Worm (Caenorhabditis elegans) whole organism, L3 larva: ENCODE measurements around the gene col-157.

ENCODE experiments used
- R02D3.7 ChIP-seq: fragments of 150-350 bp; optimal IDR thresholded peaks from 2 replicates; lab custom pipeline; 2014; ENCODE audit warnings: missing biosample characterization, missing genetic modification characterization
- ZK546.5 ChIP-seq: sonication (generic microtip); optimal IDR thresholded peaks from 2 replicates; lab custom pipeline; 2017; ENCODE audit warnings: missing biosample characterization, missing genetic modification characterization
- aly-2 ChIP-seq: fragments of 150-350 bp; optimal IDR thresholded peaks from 2 replicates; lab custom pipeline; 2014; ENCODE audit warnings: missing biosample characterization, missing genetic modification characterization
- ama-1 ChIP-seq: fragments of 150-350 bp; optimal IDR thresholded peaks from 2 replicates; lab custom pipeline; 2018
- ceh-16 ChIP-seq: sonication (generic microtip); optimal IDR thresholded peaks from 2 replicates; lab custom pipeline; 2017; ENCODE audit warnings: missing biosample characterization, missing genetic modification characterization
- ceh-28 ChIP-seq: fragments of 150-350 bp; optimal IDR thresholded peaks from 2 replicates; lab custom pipeline; 2014; ENCODE audit warnings: missing biosample characterization, missing genetic modification reagents, missing genetic modification characterization
- ceh-82 ChIP-seq: fragments of 150-350 bp; optimal IDR thresholded peaks from 2 replicates; lab custom pipeline; 2014; ENCODE audit warnings: missing biosample characterization, missing genetic modification characterization
- ceh-9 ChIP-seq: sonication (generic microtip); optimal IDR thresholded peaks from 2 replicates; lab custom pipeline; 2018; ENCODE audit warnings: missing biosample characterization, missing genetic modification characterization
- daf-12 ChIP-seq: fragments of 150-350 bp; optimal IDR thresholded peaks from 2 replicates; lab custom pipeline; 2014; ENCODE audit warnings: missing biosample characterization, missing genetic modification reagents, missing genetic modification characterization
- egl-27 ChIP-seq: sonication (generic microtip); optimal IDR thresholded peaks from 4 replicates; lab custom pipeline; 2017; ENCODE audit warnings: missing biosample characterization, missing genetic modification reagents, missing genetic modification characterization
- elt-2 ChIP-seq: sonication (generic microtip); optimal IDR thresholded peaks from 2 replicates; lab custom pipeline; 2016; ENCODE audit warnings: missing genetic modification reagents, mild to moderate bottlenecking, missing genetic modification characterization, missing compliant biosample characterization
- eor-1 ChIP-seq, 2 experiments: fragments of 150-350 bp; optimal IDR thresholded peaks; 2 replicates each; lab custom pipeline; 2014 to 2018; ENCODE audit warnings: missing biosample characterization in 2 of 2, missing genetic modification characterization in 2 of 2
- fkh-10 ChIP-seq: sonication (generic microtip); optimal IDR thresholded peaks from 2 replicates; lab custom pipeline; 2017; ENCODE audit warnings: missing biosample characterization, missing genetic modification reagents, missing genetic modification characterization
- fkh-2 ChIP-seq: fragments of 150-350 bp; optimal IDR thresholded peaks from 2 replicates; lab custom pipeline; 2014; ENCODE audit warnings: missing biosample characterization, missing genetic modification reagents, missing genetic modification characterization
- fos-1 ChIP-seq: fragments of 150-350 bp; optimal IDR thresholded peaks from 2 replicates; lab custom pipeline; 2014; ENCODE audit warnings: missing biosample characterization, missing genetic modification characterization
- hmg-11 ChIP-seq: sonication (generic microtip); optimal IDR thresholded peaks from 2 replicates; lab custom pipeline; 2016; ENCODE audit warnings: missing genetic modification characterization, missing compliant biosample characterization
- jun-1 ChIP-seq: fragments of 150-350 bp; optimal IDR thresholded peaks from 2 replicates; lab custom pipeline; 2014; ENCODE audit warnings: missing biosample characterization, missing genetic modification reagents, missing genetic modification characterization
- lin-15B ChIP-seq: fragments of 150-350 bp; optimal IDR thresholded peaks from 2 replicates; lab custom pipeline; 2014; ENCODE audit warnings: missing biosample characterization, missing genetic modification characterization
- lin-39 ChIP-seq: fragments of 150-350 bp; optimal IDR thresholded peaks from 2 replicates; lab custom pipeline; 2018; ENCODE audit warnings: missing biosample characterization, missing genetic modification reagents, missing genetic modification characterization
- lsy-12 ChIP-seq: sonication (generic microtip); optimal IDR thresholded peaks from 2 replicates; lab custom pipeline; 2016; ENCODE audit warnings: mild to moderate bottlenecking, missing genetic modification characterization, missing compliant biosample characterization
- mdl-1 ChIP-seq: fragments of 150-350 bp; optimal IDR thresholded peaks from 2 replicates; lab custom pipeline; 2014; ENCODE audit warnings: missing biosample characterization, missing genetic modification characterization
- mml-1 ChIP-seq: fragments of 150-350 bp; sonication (generic microtip); optimal IDR thresholded peaks from 3 replicates; lab custom pipeline; 2014; ENCODE audit warnings: missing biosample characterization, missing genetic modification characterization
- nfya-1 ChIP-seq: sonication (generic microtip); optimal IDR thresholded peaks from 2 replicates; lab custom pipeline; 2017; ENCODE audit warnings: missing genetic modification characterization, mild to moderate bottlenecking, missing compliant biosample characterization, antibody characterized with exemption, moderate library complexity; ENCODE audit not compliant: insufficient read depth
- nhr-11 ChIP-seq: fragments of 150-350 bp; optimal IDR thresholded peaks from 2 replicates; lab custom pipeline; 2014; ENCODE audit warnings: missing biosample characterization, missing genetic modification characterization
- nhr-12 ChIP-seq: fragments of 150-350 bp; optimal IDR thresholded peaks from 2 replicates; lab custom pipeline; 2014; ENCODE audit warnings: missing biosample characterization, missing genetic modification characterization
- nhr-23 ChIP-seq: fragments of 150-350 bp; optimal IDR thresholded peaks from 2 replicates; lab custom pipeline; 2014; ENCODE audit warnings: missing biosample characterization, missing genetic modification reagents, missing genetic modification characterization
- nhr-237 ChIP-seq: fragments of 150-350 bp; optimal IDR thresholded peaks from 2 replicates; lab custom pipeline; 2014; ENCODE audit warnings: missing biosample characterization, missing genetic modification characterization
- nhr-25 ChIP-seq: sonication (generic microtip); optimal IDR thresholded peaks from 2 replicates; lab custom pipeline; 2017; ENCODE audit warnings: missing biosample characterization, missing genetic modification characterization
- nhr-28 ChIP-seq: fragments of 150-350 bp; optimal IDR thresholded peaks from 2 replicates; lab custom pipeline; 2014; ENCODE audit warnings: missing biosample characterization, missing genetic modification characterization
- nhr-43 ChIP-seq: sonication (generic microtip); optimal IDR thresholded peaks from 2 replicates; lab custom pipeline; 2016; ENCODE audit warnings: mild to moderate bottlenecking, missing genetic modification characterization, missing compliant biosample characterization; ENCODE audit not compliant: poor library complexity, severe bottlenecking
- nhr-67 ChIP-seq: fragments of 150-350 bp; optimal IDR thresholded peaks from 2 replicates; lab custom pipeline; 2014; ENCODE audit warnings: missing biosample characterization, missing genetic modification characterization
- nhr-76 ChIP-seq: fragments of 150-350 bp; sonication (generic microtip); optimal IDR thresholded peaks from 5 replicates; lab custom pipeline; 2014; ENCODE audit warnings: missing biosample characterization, missing genetic modification characterization
- nhr-77 ChIP-seq: fragments of 150-350 bp; optimal IDR thresholded peaks from 2 replicates; lab custom pipeline; 2014; ENCODE audit warnings: missing biosample characterization, missing genetic modification characterization
- pha-4 ChIP-seq: fragments of 150-350 bp; optimal IDR thresholded peaks from 2 replicates; lab custom pipeline; 2014; ENCODE audit warnings: missing biosample characterization, missing genetic modification reagents, missing genetic modification characterization
- pqm-1 ChIP-seq: fragments of 150-350 bp; optimal IDR thresholded peaks from 2 replicates; lab custom pipeline; 2017; ENCODE audit warnings: missing biosample characterization, missing genetic modification characterization, inconsistent platforms
- sea-2 ChIP-seq: fragments of 150-350 bp; sonication (generic microtip); optimal IDR thresholded peaks from 4 replicates; lab custom pipeline; 2014; ENCODE audit warnings: missing biosample characterization, missing genetic modification reagents, missing genetic modification characterization
- skn-1 ChIP-seq: fragments of 150-350 bp; optimal IDR thresholded peaks from 2 replicates; lab custom pipeline; 2014; ENCODE audit warnings: missing biosample characterization, missing genetic modification characterization
- snpc-4 ChIP-seq: fragments of 150-350 bp; optimal IDR thresholded peaks from 2 replicates; lab custom pipeline; 2014; ENCODE audit warnings: missing biosample characterization, missing genetic modification characterization
- tbx-2 ChIP-seq: sonication (generic microtip); optimal IDR thresholded peaks from 2 replicates; lab custom pipeline; 2016; ENCODE audit warnings: mild to moderate bottlenecking, missing genetic modification characterization, missing compliant biosample characterization
- unc-39 ChIP-seq: sonication (generic microtip); optimal IDR thresholded peaks from 4 replicates; lab custom pipeline; 2017; ENCODE audit warnings: missing biosample characterization, missing genetic modification characterization
- unc-62 ChIP-seq: fragments of 150-350 bp; sonication (generic microtip); optimal IDR thresholded peaks from 4 replicates; lab custom pipeline; 2014; ENCODE audit warnings: missing biosample characterization, missing genetic modification reagents, missing genetic modification characterization
- zag-1 ChIP-seq: fragments of 150-350 bp; optimal IDR thresholded peaks from 2 replicates; lab custom pipeline; 2014; ENCODE audit warnings: missing biosample characterization, missing genetic modification characterization
- ztf-11 ChIP-seq: fragments of 150-350 bp; optimal IDR thresholded peaks from 2 replicates; lab custom pipeline; 2014; ENCODE audit warnings: missing biosample characterization, missing genetic modification characterization
- ztf-4 ChIP-seq: fragments of 150-350 bp; optimal IDR thresholded peaks from 2 replicates; lab custom pipeline; 2014; ENCODE audit warnings: missing biosample characterization, missing genetic modification characterization

Gene col-157

DNA sequence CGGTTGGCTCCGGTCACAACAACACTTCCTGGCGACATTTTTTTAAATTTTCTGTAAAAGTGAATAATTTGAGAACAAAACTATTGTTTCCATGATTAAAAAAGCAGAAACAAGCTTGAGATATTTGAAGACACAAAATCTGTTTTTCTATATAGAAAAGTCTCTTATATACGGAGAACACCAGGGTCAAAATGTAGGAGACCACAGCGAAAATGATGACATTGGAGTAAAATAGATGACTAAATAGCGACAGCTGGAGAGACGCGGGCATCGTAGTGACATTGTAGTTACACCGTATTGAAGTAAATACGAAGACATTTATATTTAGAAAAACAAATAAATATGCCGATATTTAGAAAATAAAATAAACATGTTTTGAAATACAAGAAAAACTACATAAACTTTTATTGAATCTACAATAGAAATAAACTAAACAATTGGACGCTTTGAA, 32.3 kb downstream of the col-157 start, which contains the start of gene sdz-8:
sdz-8 (minus strand) TSS at position 51 of the 451 bp plus-strand sequence.
- TF ChIP-seq pha-4 (tag; lab: Kevin White, UChicago) (peak; percentile 12), skn-1 (tag; lab: Kevin White, UChicago) (peak; percentile 80), nhr-28 (tag; lab: Kevin White, UChicago) (no peak)

DNA sequence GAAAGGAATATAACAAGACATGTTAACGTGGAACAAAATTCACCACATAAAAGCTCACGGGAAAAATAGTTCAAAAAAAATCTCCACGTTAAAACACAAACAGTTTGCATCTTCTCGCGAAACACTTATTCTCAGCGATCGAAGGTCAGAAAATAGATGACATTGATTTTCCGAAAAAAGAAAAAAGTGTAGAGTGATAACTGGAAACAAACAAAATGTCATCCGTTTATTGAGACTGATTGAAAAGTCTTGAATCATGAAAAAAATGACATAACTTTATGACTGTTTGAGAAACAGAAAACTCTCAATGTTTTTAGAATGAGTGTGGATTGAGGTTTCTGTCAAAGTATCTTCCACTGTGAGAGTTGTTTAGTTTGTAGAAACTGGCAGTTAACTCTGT, 33.9 kb downstream of the col-157 start, which contains the start of gene C55A6.4:
C55A6.4 (minus strand) TSS at position 101 of the 400 bp plus-strand sequence.
- TF ChIP-seq nhr-12, result no peak
- TF ChIP-seq ceh-9, result no peak
- no peak for TF ChIP-seq pqm-1
- TF ChIP-seq nhr-25 (tag; lab: Kevin White, UChicago), result no peak
- no peak for TF ChIP-seq eor-1 (tag; optimal IDR thresholded peaks at IDR 0.05; lab: Kevin White, UChicago)
- TF ChIP-seq aly-2, result no peak
- no peak for TF ChIP-seq skn-1 (tag; lab: Kevin White, UChicago)
- no peak for TF ChIP-seq ceh-82
- TF ChIP-seq ztf-4 (tag; lab: Kevin White, UChicago), result no peak
- no peak for TF ChIP-seq nfya-1
- TF ChIP-seq nhr-28 (tag; lab: Kevin White, UChicago), result no peak
- TF ChIP-seq fkh-10 (GFP tag; lab: Kevin White, UChicago), result no peak
- TF ChIP-seq zag-1, result no peak
- TF ChIP-seq tbx-2 (tag; lab: Kevin White, UChicago), result no peak
- no peak for TF ChIP-seq ceh-16 (tag; lab: Kevin White, UChicago)
- TF ChIP-seq hmg-11 (tag; lab: Kevin White, UChicago), result no peak

DNA sequence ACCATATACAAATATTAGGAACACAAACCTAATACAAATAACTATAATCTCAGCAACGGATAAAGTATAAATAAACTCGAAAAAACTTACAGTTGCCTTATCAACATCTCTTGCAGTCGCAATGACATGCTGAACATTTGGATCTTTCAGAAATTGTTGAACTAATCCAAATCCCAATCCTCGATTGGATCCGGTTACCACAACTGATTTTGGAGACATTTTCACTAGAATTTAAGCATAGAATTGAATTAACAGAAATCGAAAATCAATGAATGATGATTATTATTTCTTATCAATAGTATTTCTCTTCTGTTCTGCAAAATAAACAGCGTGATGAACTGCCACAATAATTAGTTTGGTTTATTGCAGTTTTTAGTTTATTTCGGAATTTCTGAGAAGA, 36.4 kb downstream of the col-157 start, which contains the start of the genes C55A6.11 and C55A6.7:
C55A6.11 (plus strand) TSS at position 301 of the 400 bp plus-strand sequence.
C55A6.7 (minus strand) TSS at position 316 of the 400 bp plus-strand sequence.
- no peak for TF ChIP-seq unc-39 (tag; lab: Kevin White, UChicago)
- no peak for TF ChIP-seq elt-2 (tag; lab: Kevin White, UChicago)
- TF ChIP-seq nhr-11 (tag; lab: Kevin White, UChicago), result no peak
- TF ChIP-seq jun-1 (tag; lab: Kevin White, UChicago), result no peak
- TF ChIP-seq ceh-16 (tag; lab: Kevin White, UChicago), result no peak
- TF ChIP-seq egl-27 (tag; lab: Kevin White, UChicago), result no peak
- no peak for TF ChIP-seq tbx-2 (tag; lab: Kevin White, UChicago)
- TF ChIP-seq mdl-1 (tag; lab: Kevin White, UChicago), result no peak
- no peak for TF ChIP-seq daf-12 (tag; lab: Kevin White, UChicago)

DNA sequence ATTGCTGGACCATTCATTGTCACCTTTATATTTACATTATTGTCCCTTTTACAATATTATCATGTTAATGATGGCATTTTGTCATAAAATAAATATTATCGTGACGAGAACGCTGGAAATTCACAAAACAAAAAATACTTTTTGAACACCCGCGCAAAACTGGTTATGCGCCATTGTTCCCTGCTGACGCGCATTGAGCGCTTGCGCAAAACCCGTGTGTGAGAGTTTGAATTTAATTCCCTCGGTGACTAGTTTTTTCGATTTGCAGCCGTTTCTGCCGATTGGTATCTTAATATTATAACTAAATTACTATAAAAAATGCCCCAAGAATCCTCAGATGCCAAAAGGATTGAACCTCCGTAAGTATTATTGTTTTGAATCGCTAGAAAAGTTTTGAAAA, 37.6 kb downstream of the col-157 start, which contains the start of gene pafo-1:
pafo-1 (plus strand) TSS at position 256 of the 400 bp plus-strand sequence.
- TF ChIP-seq sea-2 (no peak), nhr-237 (tag; lab: Kevin White, UChicago) (no peak), nhr-12 (no peak), aly-2 (peak; percentile 73), lsy-12 (tag; lab: Kevin White, UChicago) (peak; percentile 79), jun-1 (tag; lab: Kevin White, UChicago) (peak; percentile 86), pqm-1 (peak; percentile 23), mml-1 (tag; lab: Kevin White, UChicago) (no peak), nhr-77 (tag; lab: Kevin White, UChicago) (no peak), mdl-1 (tag; lab: Kevin White, UChicago) (no peak), ZK546.5 (tag; lab: Kevin White, UChicago) (no peak), daf-12 (tag; lab: Kevin White, UChicago) (no peak), tbx-2 (tag; lab: Kevin White, UChicago) (peak; percentile 79), pha-4 (tag; lab: Kevin White, UChicago) (peak; percentile 90), fkh-2 (no peak), nhr-43 (tag; lab: Kevin White, UChicago) (peak; percentile 89), hmg-11 (tag; lab: Kevin White, UChicago) (no peak), ceh-28 (tag; lab: Kevin White, UChicago) (peak; percentile 61), ztf-11 (tag; lab: Kevin White, UChicago) (no peak), zag-1 (peak; percentile 19), ama-1 (lab: Kevin White, UChicago) (no peak), nhr-76 (tag; lab: Kevin White, UChicago) (no peak), R02D3.7 (tag; lab: Kevin White, UChicago) (peak; percentile 77), elt-2 (tag; lab: Kevin White, UChicago) (peak; percentile 52), lin-15B (tag; lab: Kevin White, UChicago) (peak; percentile 87), nfya-1 (peak; percentile 85), ceh-82 (peak; percentile 67), unc-62 (GFP tag; lab: Kevin White, UChicago) (no peak), nhr-28 (tag; lab: Kevin White, UChicago) (no peak), nhr-23 (peak; percentile 80), snpc-4 (tag; lab: Kevin White, UChicago) (peak; percentile 70), ztf-4 (tag; lab: Kevin White, UChicago) (no peak), fos-1 (tag; lab: Kevin White, UChicago) (no peak), skn-1 (tag; lab: Kevin White, UChicago) (peak; percentile 74), fkh-10 (GFP tag; lab: Kevin White, UChicago) (peak; percentile 30), nhr-25 (tag; lab: Kevin White, UChicago) (peak; percentile 66), egl-27 (tag; lab: Kevin White, UChicago) (peak; percentile 26), nhr-67 (tag; lab: Kevin White, UChicago) (no peak), ceh-16 (tag; lab: Kevin White, UChicago) (peak; percentile 26), lin-39 (tag; lab: Kevin White, UChicago) (peak; percentile 74)
